Fruit fly (Drosophila melanogaster): ENCODE measurements around the gene Zip71B.

Gene Zip71B

DNA sequence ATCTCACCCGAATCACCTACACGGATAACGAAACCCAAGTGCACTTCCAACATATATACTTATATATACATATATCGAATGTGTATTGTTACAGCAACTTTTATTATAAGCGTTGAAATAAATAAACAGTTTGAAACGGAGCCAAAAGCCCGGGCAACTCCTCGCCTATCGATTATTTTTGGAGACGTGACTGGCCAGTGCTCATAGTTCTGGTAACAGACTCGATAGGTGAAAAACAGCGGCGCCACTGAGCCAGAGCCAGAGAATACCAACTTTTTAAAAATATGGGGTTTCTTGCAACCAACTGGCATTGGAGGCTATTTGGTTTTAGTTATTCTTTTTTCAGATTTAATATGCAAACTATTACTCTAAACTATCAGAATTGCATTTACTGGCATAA lies 49.3 kb upstream of the Zip71B start:
- TF ChIP-seq Ets65A (GFP tag) (peak; percentile 42), pfk (GFP tag; optimal IDR thresholded peaks at IDR 0.05) (no peak), trem (tag; optimal IDR thresholded peaks at IDR 0.05) (peak; percentile 69), Aef1 (GFP tag; IDR thresholded peaks at IDR 0.05) (no peak), HLH4C (GFP tag; IDR thresholded peaks at IDR 0.05; ENCODE audit: partially characterized antibody) (peak; percentile 73), Mes4 (GFP tag; optimal IDR thresholded peaks at IDR 0.05) (no peak), CG17829 (tag; optimal IDR thresholded peaks at IDR 0.05) (peak; percentile 49), CG2199 (GFP tag; IDR thresholded peaks at IDR 0.05) (0 out of 3 replicates have a peak, but pooled peaks have one; percentile 18), Xbp1 (GFP tag; optimal IDR thresholded peaks at IDR 0.05) (peak; percentile 14), CG4328 (GFP tag; optimal IDR thresholded peaks at IDR 0.05) (no peak), CoRest (tag; optimal IDR thresholded peaks at IDR 0.05) (peak; percentile 24), Nf-YA (GFP tag; IDR thresholded peaks at IDR 0.05) (no peak), stwl (tag; optimal IDR thresholded peaks at IDR 0.05) (peak; percentile 86), Doc3 (GFP tag; IDR thresholded peaks at IDR 0.05; ENCODE audit: partially characterized antibody) (peak; percentile 45; the same call in 2 of the 3 replicates), knrl (GFP tag; IDR thresholded peaks at IDR 0.05; ENCODE audit: partially characterized antibody) (peak; percentile 64), tx (GFP tag; optimal IDR thresholded peaks at IDR 0.05) (no peak), Scr (GFP tag; IDR thresholded peaks at IDR 0.05; ENCODE audit: partially characterized antibody) (peak; percentile 65), nmo (GFP tag; optimal IDR thresholded peaks at IDR 0.05) (peak; percentile 26), CG8290 (GFP tag; optimal IDR thresholded peaks at IDR 0.05) (peak; percentile 12), CG8290 (tag; optimal IDR thresholded peaks at IDR 0.05) (no peak), CG34224 (GFP tag; IDR thresholded peaks at IDR 0.05; ENCODE audit: partially characterized antibody) (peak; percentile 55), CG6791 (GFP tag; IDR thresholded peaks at IDR 0.05; ENCODE audit: partially characterized antibody) (peak; percentile 80), pzg (GFP tag; optimal IDR thresholded peaks at IDR 0.05) (peak; percentile 58), CG2129 (GFP tag; IDR thresholded peaks at IDR 0.05; ENCODE audit: partially characterized antibody) (peak; percentile 29; the same call in 1 of the 2 replicates), amos (GFP tag; IDR thresholded peaks at IDR 0.05; ENCODE audit: partially characterized antibody) (peak; percentile 73), CG2712 (tag; optimal IDR thresholded peaks at IDR 0.05) (peak; percentile 33), HmgD (GFP tag; optimal IDR thresholded peaks at IDR 0.05) (peak; percentile 0), tin (GFP tag; optimal IDR thresholded peaks at IDR 0.05) (no peak), Stat92E (GFP tag; optimal IDR thresholded peaks at IDR 0.05) (peak in 1 of 3 experiments; percentile 61), Oaz (GFP tag; IDR thresholded peaks at IDR 0.05) (no peak), vnd (GFP tag; IDR thresholded peaks at IDR 0.05; ENCODE audit: partially characterized antibody) (peak; percentile 45; the same call in 2 of the 3 replicates), slbo (GFP tag; IDR thresholded peaks at IDR 0.05) (no peak), Fer1 (GFP tag; optimal IDR thresholded peaks at IDR 0.05) (no peak), Pdp1 (GFP tag; optimal IDR thresholded peaks at IDR 0.05) (no peak), CG10959 (GFP tag; IDR thresholded peaks at IDR 0.05) (no peak), CG10267 (tag; optimal IDR thresholded peaks at IDR 0.05) (peak; percentile 51), NC2β (GFP tag; optimal IDR thresholded peaks at IDR 0.05) (peak; percentile 19), Myb (GFP tag; optimal IDR thresholded peaks at IDR 0.05) (peak; percentile 90), CG1233 (GFP tag; optimal IDR thresholded peaks at IDR 0.05) (no peak), jumu (GFP tag; optimal IDR thresholded peaks at IDR 0.05) (no peak), CG7963 (GFP tag; IDR thresholded peaks at IDR 0.05; ENCODE audit: partially characterized antibody) (peak; percentile 42; the same call in 1 of the 3 replicates), CG3995 (GFP tag; optimal IDR thresholded peaks at IDR 0.05) (peak; percentile 88), CG17186 (GFP tag; optimal IDR thresholded peaks at IDR 0.05) (peak; percentile 32), CG14441 (GFP tag; IDR thresholded peaks at IDR 0.05) (no peak), Sry-δ (GFP tag; optimal IDR thresholded peaks at IDR 0.05) (peak; percentile 81), CG15479 (GFP tag; optimal IDR thresholded peaks at IDR 0.05) (no peak), org-1 (GFP tag; optimal IDR thresholded peaks at IDR 0.05) (no peak), gce (GFP tag; IDR thresholded peaks at IDR 0.05) (no peak), lmd (GFP tag; IDR thresholded peaks at IDR 0.05) (no peak), CG34422 (GFP tag; IDR thresholded peaks at IDR 0.05) (no peak)
